Worm (Caenorhabditis elegans): ENCODE results near the gene Y38H6C.18.
"Not testable (repeated sequence)": the region's sequence is repeated elsewhere in the genome, so short reads cannot be mapped to it uniquely, and the experiment has no call there.

Y38H6C.18 gene

DNA sequence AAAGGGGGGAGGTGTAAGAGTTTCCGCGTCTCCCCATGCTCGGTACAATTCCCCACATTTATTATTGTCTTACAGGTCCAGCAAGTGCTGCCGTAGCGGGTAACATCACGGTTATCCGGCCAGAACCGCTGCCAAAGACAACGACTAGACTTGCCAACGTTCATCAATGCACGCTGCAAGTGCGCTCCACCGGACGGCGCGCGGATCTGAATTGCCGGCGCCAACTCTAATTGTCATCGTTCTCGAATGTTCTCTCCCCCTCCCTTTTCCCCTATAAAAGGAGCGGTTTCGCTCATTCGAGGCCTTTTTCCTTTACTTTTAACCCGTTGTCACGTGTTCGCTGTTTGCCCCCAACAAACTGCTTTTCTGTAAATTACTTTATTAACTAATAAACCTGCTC, 33.3 kb downstream of the Y38H6C.18 start, which contains the start of gene Y38H6C.8:
Gene Y38H6C.8 (plus strand): TSS at position 301 of the 400 bp plus-strand sequence.
- not testable (repeated sequence) for TF ChIP-seq athp-1 (tag; optimal IDR thresholded peaks at IDR 0.05); ceh-40 (GFP tag; IDR thresholded peaks at IDR 0.05); ztf-18 (tag; optimal IDR thresholded peaks at IDR 0.05)

DNA sequence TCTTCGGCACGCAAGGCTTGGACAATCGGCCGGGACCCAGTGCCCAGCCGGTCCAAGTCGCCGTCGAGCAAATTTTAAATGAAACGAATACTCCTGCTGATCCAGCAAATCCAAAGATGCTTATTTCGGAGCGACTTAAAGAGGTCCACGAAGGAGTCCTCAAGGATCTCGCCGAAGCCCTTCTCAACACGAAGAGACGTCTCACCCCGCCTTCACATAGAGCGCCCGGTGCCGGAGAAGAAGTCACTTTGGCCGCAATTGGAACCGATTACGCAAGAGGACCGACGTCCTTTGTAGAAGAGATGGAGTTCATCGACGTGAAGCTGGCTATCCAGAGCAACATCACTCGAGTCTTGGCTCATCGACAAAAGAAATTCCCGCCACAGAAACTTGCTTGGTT, 37.5 kb downstream of the Y38H6C.18 start:
- 0 out of 2 replicates have a peak, but pooled peaks have one; percentile 46 for TF ChIP-seq nhr-120 (GFP tag; IDR thresholded peaks at IDR 0.05)
- no peak for TF ChIP-seq hlh-12 (tag; optimal IDR thresholded peaks at IDR 0.05)
- TF ChIP-seq hrde-1 (tag; optimal IDR thresholded peaks at IDR 0.05; ENCODE audit: borderline replicate concordance) = no peak
- TF ChIP-seq rec-8 (tag; optimal IDR thresholded peaks at IDR 0.05) = no peak
- TF ChIP-seq zfh-2 (GFP tag; conservative IDR thresholded peaks at IDR 0.05) = peak; percentile 56; the same call in 1 of the 2 replicates
- TF ChIP-seq sptf-2 (GFP tag; optimal IDR thresholded peaks at IDR 0.05) = no peak

ce11 chrV:20506542-20506941, 40.4 kb downstream of the Y38H6C.18 start:
- TF ChIP-seq bed-1 (GFP tag; IDR thresholded peaks at IDR 0.05) (no peak), mxl-1 (tag; optimal IDR thresholded peaks at IDR 0.05) (no peak), zfh-2 (GFP tag; conservative IDR thresholded peaks at IDR 0.05) (peak; percentile 67; the same call in 1 of the 2 replicates), akir-1 (GFP tag; optimal IDR thresholded peaks at IDR 0.05) (no peak), egrh-3 (GFP tag; IDR thresholded peaks at IDR 0.05) (peak; percentile 21; the same call in 1 of the 2 replicates), ZK185.1 (tag; optimal IDR thresholded peaks at IDR 0.05; ENCODE audit: poor library complexity, severe bottlenecking) (no peak), lin-35 (GFP tag; optimal IDR thresholded peaks at IDR 0.05) (no peak), bed-2 (GFP tag; IDR thresholded peaks at IDR 0.05) (no peak)

ce11 chrV:20504997-20505396, 42.0 kb downstream of the Y38H6C.18 start, which contains the start of gene Y38H6C.4:
Gene Y38H6C.4, minus strand, starts transcription at chrV:20505097.
- TF ChIP-seq tlf-1 (GFP tag; optimal IDR thresholded peaks at IDR 0.05) (no peak), B0336.3 (GFP tag; IDR thresholded peaks at IDR 0.05) (no peak), ccch-3 (GFP tag; optimal IDR thresholded peaks at IDR 0.05) (no peak), attf-6 (GFP tag; IDR thresholded peaks at IDR 0.05) (no peak), xnd-1 (tag; optimal IDR thresholded peaks at IDR 0.05) (no peak), ceh-40 (GFP tag; IDR thresholded peaks at IDR 0.05) (no peak), F52B5.7 (tag; optimal IDR thresholded peaks at IDR 0.05) (no peak), F55B11.4 (tag; optimal IDR thresholded peaks at IDR 0.05; ENCODE audit: borderline replicate concordance, insufficient read depth) (no peak), Y79H2A.3 (GFP tag; conservative IDR thresholded peaks at IDR 0.05) (no peak), ceh-91 (GFP tag; IDR thresholded peaks at IDR 0.05) (no peak), Y53G8AR.9 (GFP tag; conservative IDR thresholded peaks at IDR 0.05) (no peak)

- TF ChIP-seq T26A5.8 (tag; optimal IDR thresholded peaks at IDR 0.05) (no peak), xnd-1 (tag; optimal IDR thresholded peaks at IDR 0.05) (no peak), atf-7 (tag; optimal IDR thresholded peaks at IDR 0.05) (no peak), ztf-28 (GFP tag; IDR thresholded peaks at IDR 0.05) (no peak), D2030.7 (GFP tag; IDR thresholded peaks at IDR 0.05) (no peak), pha-4 (tag; optimal IDR thresholded peaks at IDR 0.05) (no peak), F57C9.4 (tag; optimal IDR thresholded peaks at IDR 0.05) (no peak), Y53G8AR.9 (GFP tag; conservative IDR thresholded peaks at IDR 0.05) (no peak)
Measured at ce11 chrV:20500405-20500804, 46.5 kb downstream of the Y38H6C.18 start, which contains the start of gene dct-14. Gene dct-14, minus strand, starts transcription at chrV:20500505.
